Worm (Caenorhabditis elegans) whole organism, L3 larva: ENCODE data around the gene fkh-2.

ENCODE experiments used
- ZK546.5 ChIP-seq: sonication (generic microtip); optimal IDR thresholded peaks from 2 replicates; lab custom pipeline; 2017; ENCODE audit warnings: missing biosample characterization, missing genetic modification characterization
- ama-1 ChIP-seq: fragments of 150-350 bp; optimal IDR thresholded peaks from 2 replicates; lab custom pipeline; 2018
- ceh-16 ChIP-seq: sonication (generic microtip); optimal IDR thresholded peaks from 2 replicates; lab custom pipeline; 2017; ENCODE audit warnings: missing biosample characterization, missing genetic modification characterization
- ceh-28 ChIP-seq: fragments of 150-350 bp; optimal IDR thresholded peaks from 2 replicates; lab custom pipeline; 2014; ENCODE audit warnings: missing biosample characterization, missing genetic modification reagents, missing genetic modification characterization
- ceh-9 ChIP-seq: sonication (generic microtip); optimal IDR thresholded peaks from 2 replicates; lab custom pipeline; 2018; ENCODE audit warnings: missing biosample characterization, missing genetic modification characterization
- daf-12 ChIP-seq: fragments of 150-350 bp; optimal IDR thresholded peaks from 2 replicates; lab custom pipeline; 2014; ENCODE audit warnings: missing biosample characterization, missing genetic modification reagents, missing genetic modification characterization
- egl-27 ChIP-seq: sonication (generic microtip); optimal IDR thresholded peaks from 4 replicates; lab custom pipeline; 2017; ENCODE audit warnings: missing biosample characterization, missing genetic modification reagents, missing genetic modification characterization
- egl-5 ChIP-seq: fragments of 150-350 bp; optimal IDR thresholded peaks from 2 replicates; lab custom pipeline; 2017; ENCODE audit warnings: missing biosample characterization, missing genetic modification reagents, missing genetic modification characterization, inconsistent platforms
- elt-1 ChIP-seq: fragments of 150-350 bp; optimal IDR thresholded peaks from 2 replicates; lab custom pipeline; 2014; ENCODE audit warnings: missing biosample characterization, missing genetic modification characterization
- elt-2 ChIP-seq: sonication (generic microtip); optimal IDR thresholded peaks from 2 replicates; lab custom pipeline; 2016; ENCODE audit warnings: missing genetic modification reagents, mild to moderate bottlenecking, missing genetic modification characterization, missing compliant biosample characterization
- elt-3 ChIP-seq, 3 experiments: fragments of 150-350 bp in 1 of 3; sonication (generic microtip) in 2 of 3; optimal IDR thresholded peaks; 2 replicates in 2 of 3; 4 replicates in 1 of 3; lab custom pipeline; 2014 to 2017; ENCODE audit warnings: missing biosample characterization in 3 of 3, missing genetic modification characterization in 3 of 3
- eor-1 ChIP-seq, 2 experiments: fragments of 150-350 bp; optimal IDR thresholded peaks; 2 replicates each; lab custom pipeline; 2014 to 2018; ENCODE audit warnings: missing biosample characterization in 2 of 2, missing genetic modification characterization in 2 of 2
- fkh-2 ChIP-seq: fragments of 150-350 bp; optimal IDR thresholded peaks from 2 replicates; lab custom pipeline; 2014; ENCODE audit warnings: missing biosample characterization, missing genetic modification reagents, missing genetic modification characterization
- jun-1 ChIP-seq: fragments of 150-350 bp; optimal IDR thresholded peaks from 2 replicates; lab custom pipeline; 2014; ENCODE audit warnings: missing biosample characterization, missing genetic modification reagents, missing genetic modification characterization
- lin-15B ChIP-seq: fragments of 150-350 bp; optimal IDR thresholded peaks from 2 replicates; lab custom pipeline; 2014; ENCODE audit warnings: missing biosample characterization, missing genetic modification characterization
- lin-39 ChIP-seq: fragments of 150-350 bp; optimal IDR thresholded peaks from 2 replicates; lab custom pipeline; 2018; ENCODE audit warnings: missing biosample characterization, missing genetic modification reagents, missing genetic modification characterization
- lsy-12 ChIP-seq: sonication (generic microtip); optimal IDR thresholded peaks from 2 replicates; lab custom pipeline; 2016; ENCODE audit warnings: mild to moderate bottlenecking, missing genetic modification characterization, missing compliant biosample characterization
- mdl-1 ChIP-seq: fragments of 150-350 bp; optimal IDR thresholded peaks from 2 replicates; lab custom pipeline; 2014; ENCODE audit warnings: missing biosample characterization, missing genetic modification characterization
- nfya-1 ChIP-seq: sonication (generic microtip); optimal IDR thresholded peaks from 2 replicates; lab custom pipeline; 2017; ENCODE audit warnings: missing genetic modification characterization, mild to moderate bottlenecking, missing compliant biosample characterization, antibody characterized with exemption, moderate library complexity; ENCODE audit not compliant: insufficient read depth
- nhr-23 ChIP-seq: fragments of 150-350 bp; optimal IDR thresholded peaks from 2 replicates; lab custom pipeline; 2014; ENCODE audit warnings: missing biosample characterization, missing genetic modification reagents, missing genetic modification characterization
- nhr-237 ChIP-seq: fragments of 150-350 bp; optimal IDR thresholded peaks from 2 replicates; lab custom pipeline; 2014; ENCODE audit warnings: missing biosample characterization, missing genetic modification characterization
- nhr-25 ChIP-seq: sonication (generic microtip); optimal IDR thresholded peaks from 2 replicates; lab custom pipeline; 2017; ENCODE audit warnings: missing biosample characterization, missing genetic modification characterization
- nhr-28 ChIP-seq: fragments of 150-350 bp; optimal IDR thresholded peaks from 2 replicates; lab custom pipeline; 2014; ENCODE audit warnings: missing biosample characterization, missing genetic modification characterization
- nhr-43 ChIP-seq: sonication (generic microtip); optimal IDR thresholded peaks from 2 replicates; lab custom pipeline; 2016; ENCODE audit warnings: mild to moderate bottlenecking, missing genetic modification characterization, missing compliant biosample characterization; ENCODE audit not compliant: poor library complexity, severe bottlenecking
- nhr-67 ChIP-seq: fragments of 150-350 bp; optimal IDR thresholded peaks from 2 replicates; lab custom pipeline; 2014; ENCODE audit warnings: missing biosample characterization, missing genetic modification characterization
- nhr-76 ChIP-seq: fragments of 150-350 bp; sonication (generic microtip); optimal IDR thresholded peaks from 5 replicates; lab custom pipeline; 2014; ENCODE audit warnings: missing biosample characterization, missing genetic modification characterization
- pha-4 ChIP-seq: fragments of 150-350 bp; optimal IDR thresholded peaks from 2 replicates; lab custom pipeline; 2014; ENCODE audit warnings: missing biosample characterization, missing genetic modification reagents, missing genetic modification characterization
- snpc-4 ChIP-seq: fragments of 150-350 bp; optimal IDR thresholded peaks from 2 replicates; lab custom pipeline; 2014; ENCODE audit warnings: missing biosample characterization, missing genetic modification characterization
- tbx-2 ChIP-seq: sonication (generic microtip); optimal IDR thresholded peaks from 2 replicates; lab custom pipeline; 2016; ENCODE audit warnings: mild to moderate bottlenecking, missing genetic modification characterization, missing compliant biosample characterization
- unc-39 ChIP-seq: sonication (generic microtip); optimal IDR thresholded peaks from 4 replicates; lab custom pipeline; 2017; ENCODE audit warnings: missing biosample characterization, missing genetic modification characterization
- ztf-11 ChIP-seq: fragments of 150-350 bp; optimal IDR thresholded peaks from 2 replicates; lab custom pipeline; 2014; ENCODE audit warnings: missing biosample characterization, missing genetic modification characterization

Gene fkh-2

DNA sequence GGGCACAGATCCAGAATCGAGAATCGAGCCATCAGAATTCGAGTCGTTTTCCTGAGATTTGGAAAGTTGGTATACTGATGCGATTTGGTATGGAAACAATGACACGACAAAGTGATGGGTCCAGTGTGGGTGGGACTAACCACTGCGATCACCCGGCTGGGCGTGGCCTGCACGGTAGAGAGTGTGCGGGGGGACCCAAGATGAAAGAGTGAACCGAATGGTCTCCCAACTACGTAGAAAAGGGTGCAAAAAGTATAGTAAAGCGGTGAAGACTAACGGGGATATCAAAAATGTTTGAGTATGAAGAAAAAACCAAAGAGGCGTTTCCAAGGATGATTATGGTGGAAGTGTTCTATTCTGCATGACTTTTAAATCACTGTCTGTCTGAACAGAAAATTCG is at the start of gene fkh-2:
Gene fkh-2, minus strand, starts transcription at position 101 of the 400 bp plus-strand sequence.
- no peak for TF ChIP-seq nfya-1 (tag; lab: Kevin White, UChicago)
- no peak for TF ChIP-seq nhr-25 (tag; lab: Kevin White, UChicago)

DNA sequence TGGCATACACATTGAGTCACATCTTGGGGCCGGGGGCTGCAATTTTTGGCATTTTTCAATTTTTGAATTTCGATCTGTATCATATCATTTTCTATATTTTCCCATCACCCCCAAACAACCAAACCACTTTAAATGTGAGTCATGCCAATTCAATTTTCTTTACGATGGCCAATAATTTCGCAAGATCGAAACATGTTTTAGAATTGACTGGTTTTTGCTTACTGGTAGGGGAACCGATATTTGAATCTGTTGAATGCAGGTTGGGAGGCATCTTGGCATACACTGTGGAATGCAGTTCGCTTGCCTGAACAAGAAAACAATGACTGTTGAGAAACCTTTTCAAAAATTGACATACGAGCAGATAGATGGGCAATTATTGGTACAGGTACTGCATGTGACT is 49.0 kb upstream of the fkh-2 start:
- no peak for TF ChIP-seq unc-39 (tag; lab: Kevin White, UChicago)
- no peak for TF ChIP-seq nhr-76 (tag; lab: Kevin White, UChicago)
- no peak for TF ChIP-seq nhr-43
- no peak for TF ChIP-seq ceh-9 (tag; lab: Kevin White, UChicago)
- no peak for TF ChIP-seq lin-39
- TF ChIP-seq nhr-237 (tag; lab: Kevin White, UChicago) = no peak
- no peak for TF ChIP-seq egl-27 (tag; lab: Kevin White, UChicago)
- no peak for TF ChIP-seq mdl-1 (tag; lab: Kevin White, UChicago)
- TF ChIP-seq ztf-11 (tag; lab: Kevin White, UChicago) = no peak
- no peak for TF ChIP-seq ZK546.5 (tag; lab: Kevin White, UChicago)
- TF ChIP-seq lin-15B (tag; lab: Kevin White, UChicago) = no peak
- no peak for TF ChIP-seq ama-1

DNA sequence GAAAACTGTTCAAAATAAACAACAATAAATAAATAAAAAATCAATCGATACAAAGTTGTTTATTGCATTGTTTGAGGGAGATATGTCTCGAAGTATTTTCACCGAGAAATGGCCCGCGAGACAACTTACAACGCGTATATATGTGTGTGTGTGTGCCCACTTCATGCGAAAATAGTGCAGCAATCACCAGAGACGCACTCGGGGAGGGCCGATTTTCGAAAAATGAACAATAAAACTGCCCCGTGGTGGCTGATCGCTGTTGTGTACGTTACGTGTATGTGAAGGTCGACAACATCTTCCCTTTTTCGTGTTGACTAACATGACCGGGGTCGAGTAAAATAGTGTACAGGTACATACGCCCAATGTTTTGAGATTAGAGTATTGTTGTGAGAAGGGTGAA is 46.4 kb upstream of the fkh-2 start:
- peak; percentile 55 for TF ChIP-seq ceh-28 (tag; lab: Kevin White, UChicago)
- no peak for TF ChIP-seq fkh-2 (tag; lab: Kevin White, UChicago)
- peak; percentile 63 for TF ChIP-seq egl-5 (tag; lab: Kevin White, UChicago)
- TF ChIP-seq daf-12 (tag; lab: Kevin White, UChicago) = no peak
- TF ChIP-seq ceh-16 (tag; lab: Kevin White, UChicago) = no peak
- TF ChIP-seq lsy-12 (tag; lab: Kevin White, UChicago) = peak; percentile 21
- TF ChIP-seq nhr-28 = no peak
- TF ChIP-seq nfya-1 (tag; lab: Kevin White, UChicago) = peak; percentile 9
- peak; percentile 62 for TF ChIP-seq nhr-43
- TF ChIP-seq pha-4 = peak; percentile 86
- no peak for TF ChIP-seq ceh-9 (tag; lab: Kevin White, UChicago)
- TF ChIP-seq nhr-25 (tag; lab: Kevin White, UChicago) = peak; percentile 97
- TF ChIP-seq mdl-1 (tag; lab: Kevin White, UChicago) = no peak
- peak; percentile 34 for TF ChIP-seq lin-39
- TF ChIP-seq elt-1 (tag; lab: Kevin White, UChicago) = no peak
- peak; percentile 54 for TF ChIP-seq nhr-23 (tag; lab: Kevin White, UChicago)
- TF ChIP-seq nhr-76 (tag; lab: Kevin White, UChicago) = no peak
- TF ChIP-seq ama-1 = peak; percentile 85
- TF ChIP-seq jun-1 (tag; lab: Kevin White, UChicago) = peak; percentile 7
- TF ChIP-seq eor-1 (tag; optimal IDR thresholded peaks at IDR 0.05; lab: Kevin White, UChicago) = no peak
- TF ChIP-seq, all 47 proteins: peak for 11

DNA sequence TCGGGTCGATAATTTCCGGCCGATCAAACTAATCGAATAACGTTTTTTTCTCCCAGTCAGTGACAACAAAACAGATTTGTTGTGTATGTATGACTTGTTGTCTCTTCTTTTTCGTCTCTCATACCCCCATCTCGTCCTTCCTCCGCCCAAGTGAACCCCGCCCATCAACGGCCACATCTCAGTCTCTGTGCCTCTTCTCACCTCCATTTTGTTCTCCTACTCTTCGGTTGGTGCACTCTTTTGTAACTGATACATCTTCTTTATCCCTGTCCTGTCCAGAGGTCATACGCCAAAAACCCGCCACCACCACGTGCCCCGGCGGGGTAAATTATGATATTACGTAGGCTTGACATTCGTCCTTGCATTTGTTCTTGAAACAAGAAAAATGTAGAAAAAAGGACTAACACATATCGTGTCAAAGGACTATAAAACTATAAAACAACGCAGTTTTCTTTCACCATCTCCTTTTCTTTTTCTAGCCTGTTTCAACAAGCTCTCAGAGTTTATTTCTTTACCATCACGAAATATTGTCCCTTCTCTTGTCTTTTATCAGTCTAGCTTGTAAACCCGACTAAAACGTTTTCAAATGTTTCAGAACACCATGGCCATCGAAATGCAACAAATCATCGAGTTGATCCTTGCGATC is 45.4 kb upstream of the fkh-2 start, which contains the start of gene pmpl-1:
Gene pmpl-1, plus strand, starts transcription at position 596 of the 646 bp plus-strand sequence.
- TF ChIP-seq nhr-43 = peak; percentile 55
- no peak for TF ChIP-seq elt-3 (tag; optimal IDR thresholded peaks at IDR 0.05; lab: Kevin White, UChicago)
- TF ChIP-seq lsy-12 (tag; lab: Kevin White, UChicago) = peak; percentile 36
- peak; percentile 56 for TF ChIP-seq ceh-28 (tag; lab: Kevin White, UChicago)
- TF ChIP-seq nhr-237 (tag; lab: Kevin White, UChicago) = no peak
- peak; percentile 57 for TF ChIP-seq ama-1
- TF ChIP-seq fkh-2 (tag; lab: Kevin White, UChicago) = no peak
- peak; percentile 26 for TF ChIP-seq nfya-1 (tag; lab: Kevin White, UChicago)
- TF ChIP-seq mdl-1 (tag; lab: Kevin White, UChicago) = peak; percentile 57
- TF ChIP-seq snpc-4 (tag; lab: Kevin White, UChicago) = no peak
- TF ChIP-seq nhr-25 (tag; lab: Kevin White, UChicago) = peak; percentile 95
- TF ChIP-seq nhr-23 (tag; lab: Kevin White, UChicago) = peak; percentile 58
- peak; percentile 12 for TF ChIP-seq jun-1 (tag; lab: Kevin White, UChicago)
- peak; percentile 58 for TF ChIP-seq lin-39
- TF ChIP-seq elt-2 = no peak
- no peak for TF ChIP-seq tbx-2 (tag; lab: Kevin White, UChicago)
- TF ChIP-seq pha-4 = peak; percentile 31
- TF ChIP-seq egl-27 (tag; lab: Kevin White, UChicago) = peak; percentile 2
- no peak for TF ChIP-seq nhr-67
